Fruit fly (Drosophila melanogaster): Measurements from ENCODE around the gene CG17855.

The CG17855 gene

DNA sequence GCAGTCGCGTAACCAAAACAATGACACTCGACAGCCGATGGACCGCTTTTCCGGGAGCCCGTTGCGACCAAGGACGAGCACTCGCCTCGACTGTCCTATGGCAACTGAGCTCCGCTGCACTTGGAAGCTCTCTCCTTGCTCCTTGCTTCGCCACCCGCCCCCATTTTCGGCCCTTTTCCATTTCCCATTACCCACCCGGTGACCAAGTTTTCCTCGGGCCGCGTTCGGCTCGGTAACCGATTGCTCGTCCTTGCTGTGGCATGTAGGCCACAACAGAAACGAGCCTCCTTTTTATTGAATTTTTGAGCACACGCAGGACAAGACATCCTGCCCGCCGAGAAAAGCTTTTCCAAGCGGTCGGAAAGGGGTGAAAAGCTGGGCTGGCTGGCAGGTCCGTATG is 26.3 kb downstream of the CG17855 start, which contains the start of gene jp:
TSS of gene jp (minus strand) at position 95 of the 400 bp plus-strand sequence.
- TF ChIP-seq Dll (optimal IDR thresholded peaks at IDR 0.05) (no peak), CG8478 (optimal IDR thresholded peaks at IDR 0.05) (no peak), psq (optimal IDR thresholded peaks at IDR 0.05) (no peak), EcR (GFP tag; optimal IDR thresholded peaks at IDR 0.05) (no peak), pan (optimal IDR thresholded peaks at IDR 0.05) (no peak), usp (GFP tag; optimal IDR thresholded peaks at IDR 0.05) (no peak)

- TF ChIP-seq CG8478 (optimal IDR thresholded peaks at IDR 0.05) (no peak), EcR (GFP tag; optimal IDR thresholded peaks at IDR 0.05) (no peak), psq (optimal IDR thresholded peaks at IDR 0.05) (no peak), usp (GFP tag; optimal IDR thresholded peaks at IDR 0.05) (no peak), Dll (optimal IDR thresholded peaks at IDR 0.05) (no peak), pan (optimal IDR thresholded peaks at IDR 0.05) (no peak)
Measured at dm6 chr2L:9567398-9567856, 27.1 kb downstream of the CG17855 start.

- TF ChIP-seq Dll (optimal IDR thresholded peaks at IDR 0.05) (peak; percentile 11), CG8478 (optimal IDR thresholded peaks at IDR 0.05) (no peak)
Measured at dm6 chr2L:9568360-9569088, 28.2 kb downstream of the CG17855 start, which contains the start of gene brwl. brwl (plus strand) TSS chr2L:9568890.

dm6 chr2L:9569131-9569530 is 28.8 kb downstream of the CG17855 start:
- TF ChIP-seq Dll (optimal IDR thresholded peaks at IDR 0.05) (no peak), CG8478 (optimal IDR thresholded peaks at IDR 0.05) (no peak), pan (optimal IDR thresholded peaks at IDR 0.05) (no peak), usp (GFP tag; optimal IDR thresholded peaks at IDR 0.05) (no peak), psq (optimal IDR thresholded peaks at IDR 0.05) (no peak), EcR (GFP tag; optimal IDR thresholded peaks at IDR 0.05) (no peak)

- TF ChIP-seq CG8478 (optimal IDR thresholded peaks at IDR 0.05) (no peak), pan (optimal IDR thresholded peaks at IDR 0.05) (no peak), psq (optimal IDR thresholded peaks at IDR 0.05) (no peak), Dll (optimal IDR thresholded peaks at IDR 0.05) (no peak), usp (GFP tag; optimal IDR thresholded peaks at IDR 0.05) (no peak), EcR (GFP tag; optimal IDR thresholded peaks at IDR 0.05) (no peak)
Measured at dm6 chr2L:9569588-9570434, 29.5 kb downstream of the CG17855 start.

dm6 chr2L:9570673-9571193 is 30.4 kb downstream of the CG17855 start:
- TF ChIP-seq EcR (GFP tag; optimal IDR thresholded peaks at IDR 0.05) (no peak), psq (optimal IDR thresholded peaks at IDR 0.05) (no peak), CG8478 (optimal IDR thresholded peaks at IDR 0.05) (no peak), pan (optimal IDR thresholded peaks at IDR 0.05) (no peak), usp (GFP tag; optimal IDR thresholded peaks at IDR 0.05) (no peak), Dll (optimal IDR thresholded peaks at IDR 0.05) (no peak)

- TF ChIP-seq pan (optimal IDR thresholded peaks at IDR 0.05) (no peak), usp (GFP tag; optimal IDR thresholded peaks at IDR 0.05) (no peak), psq (optimal IDR thresholded peaks at IDR 0.05) (no peak), Dll (optimal IDR thresholded peaks at IDR 0.05) (no peak), EcR (GFP tag; optimal IDR thresholded peaks at IDR 0.05) (no peak), CG8478 (optimal IDR thresholded peaks at IDR 0.05) (no peak)
Measured at dm6 chr2L:9576269-9576933, 36.1 kb downstream of the CG17855 start, which contains the start of gene Mtpalpha. Mtpalpha (minus strand) TSS chr2L:9576769.

DNA sequence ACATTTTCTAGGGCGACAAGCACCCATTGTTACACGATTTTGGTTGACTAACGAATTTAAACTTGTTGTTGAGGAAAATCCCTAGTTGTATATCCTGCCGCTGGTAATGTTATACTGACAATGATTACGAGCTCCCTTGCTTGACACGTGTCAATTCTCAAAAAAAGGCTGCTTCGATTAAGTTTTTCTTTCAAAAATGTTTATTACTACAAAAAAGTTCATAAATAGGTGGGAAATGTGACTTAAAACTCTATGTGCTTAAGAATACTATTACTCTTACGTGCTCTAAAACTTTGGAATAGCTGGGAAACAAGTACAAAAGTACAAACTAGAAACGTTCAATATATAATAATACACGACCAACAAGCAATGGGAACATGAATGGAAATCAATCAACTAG is 39.2 kb downstream of the CG17855 start, which contains the start of gene CG31709:
TSS of gene CG31709 (minus strand) at position 101 of the 400 bp plus-strand sequence.
- no peak for TF ChIP-seq pan (optimal IDR thresholded peaks at IDR 0.05)
- TF ChIP-seq Dll (optimal IDR thresholded peaks at IDR 0.05) = no peak
- TF ChIP-seq EcR (GFP tag; optimal IDR thresholded peaks at IDR 0.05) = no peak
- no peak for TF ChIP-seq CG8478 (optimal IDR thresholded peaks at IDR 0.05)
- no peak for TF ChIP-seq usp (GFP tag; optimal IDR thresholded peaks at IDR 0.05)
- no peak for TF ChIP-seq psq (optimal IDR thresholded peaks at IDR 0.05)

DNA sequence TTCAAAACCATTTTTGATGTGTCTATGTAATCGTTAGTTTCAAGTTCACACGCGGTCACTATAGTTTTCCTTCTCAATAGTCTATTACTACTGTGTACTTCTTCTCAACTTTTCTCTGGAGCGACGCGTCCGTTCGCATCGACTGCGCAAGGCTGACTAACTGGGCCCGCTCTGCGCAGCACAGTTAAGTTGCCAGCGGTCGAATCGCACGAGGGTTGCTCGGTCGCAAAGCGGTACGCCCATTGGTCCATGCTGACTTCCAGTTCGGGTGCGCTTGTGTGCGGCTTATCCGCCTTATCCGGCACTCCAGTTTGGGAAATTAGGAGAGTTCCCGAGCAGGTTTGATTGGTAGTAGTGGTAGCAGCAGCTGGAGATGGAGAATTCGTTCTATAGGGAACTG is 41.3 kb downstream of the CG17855 start, which contains the start of gene gcm:
TSS of gene gcm (minus strand) at position 164 of the 400 bp plus-strand sequence.
- no peak for TF ChIP-seq psq (optimal IDR thresholded peaks at IDR 0.05)
- no peak for TF ChIP-seq pan (optimal IDR thresholded peaks at IDR 0.05)
- no peak for TF ChIP-seq usp (GFP tag; optimal IDR thresholded peaks at IDR 0.05)
- no peak for TF ChIP-seq CG8478 (optimal IDR thresholded peaks at IDR 0.05)
- TF ChIP-seq Dll (optimal IDR thresholded peaks at IDR 0.05) = no peak
- TF ChIP-seq EcR (GFP tag; optimal IDR thresholded peaks at IDR 0.05) = no peak

- no peak for TF ChIP-seq pan (optimal IDR thresholded peaks at IDR 0.05)
- no peak for TF ChIP-seq Dll (optimal IDR thresholded peaks at IDR 0.05)
- no peak for TF ChIP-seq psq (optimal IDR thresholded peaks at IDR 0.05)
- TF ChIP-seq usp (GFP tag; optimal IDR thresholded peaks at IDR 0.05) = no peak
- no peak for TF ChIP-seq CG8478 (optimal IDR thresholded peaks at IDR 0.05)
- TF ChIP-seq EcR (GFP tag; optimal IDR thresholded peaks at IDR 0.05) = no peak
Measured at dm6 chr2L:9584098-9584703, 43.9 kb downstream of the CG17855 start.

DNA sequence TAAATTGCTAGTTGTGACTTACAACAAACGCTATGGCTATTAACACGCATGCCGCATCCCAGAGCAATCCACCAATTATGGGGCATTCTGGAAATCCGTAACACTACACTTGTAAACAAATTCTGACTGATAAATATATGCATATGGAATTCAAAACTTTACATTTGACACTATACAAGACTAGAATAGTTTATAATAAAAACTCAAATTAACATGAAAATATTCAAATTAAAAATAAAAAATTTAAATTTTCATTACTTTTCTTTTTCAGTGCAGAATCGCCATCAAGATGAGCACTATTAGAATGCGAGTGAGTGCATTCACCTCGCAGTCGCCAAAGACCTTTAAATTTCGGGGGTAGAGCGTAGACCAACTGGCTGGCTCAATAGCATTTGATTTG is 45.6 kb downstream of the CG17855 start:
- TF ChIP-seq CG8478 (optimal IDR thresholded peaks at IDR 0.05) = no peak
